Fruit fly (Drosophila melanogaster): ENCODE measurements around the gene Dus4.

The Dus4 gene

DNA sequence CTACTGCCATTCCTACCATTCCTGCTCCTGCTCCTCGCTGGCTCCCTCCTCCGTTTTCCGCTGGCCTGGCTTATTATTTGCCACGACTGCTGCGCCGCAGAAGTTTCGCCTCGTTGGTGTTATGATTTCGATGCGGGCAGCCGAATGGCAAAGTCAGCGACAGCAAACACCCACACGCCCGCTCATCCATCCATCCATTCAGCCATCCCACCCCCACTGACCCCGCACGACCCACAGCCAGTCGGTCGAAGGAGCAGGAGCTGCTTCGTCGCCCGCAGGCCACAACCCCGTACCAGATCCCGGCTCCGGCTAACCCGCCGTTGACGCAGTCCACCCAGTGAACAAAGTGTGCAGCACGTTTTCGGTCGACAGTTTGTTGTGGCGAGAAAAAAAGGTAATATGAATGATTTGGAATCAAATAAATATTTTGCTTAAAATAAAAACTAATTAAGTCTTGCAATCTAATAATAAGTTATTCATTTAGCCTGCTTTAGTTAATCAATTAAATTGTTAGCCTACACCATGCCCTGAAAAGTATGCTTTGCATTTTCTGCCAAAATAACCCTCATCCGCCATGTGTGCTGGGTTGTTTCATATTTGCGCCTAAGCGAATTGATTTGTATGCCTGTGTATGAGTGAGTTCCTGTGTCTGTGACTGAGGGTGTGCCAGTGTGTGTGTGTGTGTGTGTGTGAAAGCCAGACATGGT is 36.5 kb upstream of the Dus4 start (continued):
- TF ChIP-seq prd (optimal IDR thresholded peaks at IDR 0.05) (no peak), prd (GFP tag; IDR thresholded peaks at IDR 0.05) (peak; percentile 17; the same call in 1 of the 3 replicates), CG3163 (GFP tag; optimal IDR thresholded peaks at IDR 0.05) (no peak), kay (GFP tag; optimal IDR thresholded peaks at IDR 0.05) (no peak), CG7372 (GFP tag; IDR thresholded peaks at IDR 0.05) (peak; percentile 81), MESR4 (GFP tag; optimal IDR thresholded peaks at IDR 0.05) (no peak), sqz (GFP tag; optimal IDR thresholded peaks at IDR 0.05) (no peak), twi (tag; optimal IDR thresholded peaks at IDR 0.05) (peak; percentile 10), Camta (GFP tag; optimal IDR thresholded peaks at IDR 0.05) (no peak), CoRest (tag; optimal IDR thresholded peaks at IDR 0.05) (peak; percentile 70), kah (GFP tag; optimal IDR thresholded peaks at IDR 0.05) (peak; percentile 28), run (tag; optimal IDR thresholded peaks at IDR 0.05) (peak; percentile 5), Xrp1 (GFP tag; IDR thresholded peaks at IDR 0.05) (peak; percentile 42; the same call in 1 of the 2 replicates), Ets65A (GFP tag) (peak; percentile 81), CG7556 (GFP tag; optimal IDR thresholded peaks at IDR 0.05) (peak; percentile 88), CG1233 (GFP tag; optimal IDR thresholded peaks at IDR 0.05) (peak; percentile 53), Gsc (GFP tag; IDR thresholded peaks at IDR 0.05) (no peak), caup (GFP tag; optimal IDR thresholded peaks at IDR 0.05; ENCODE audit: severe bottlenecking) (peak; percentile 61), HHEX (GFP tag; optimal IDR thresholded peaks at IDR 0.05) (peak; percentile 14), pb (GFP tag; optimal IDR thresholded peaks at IDR 0.05) (no peak), CG10267 (tag; optimal IDR thresholded peaks at IDR 0.05) (peak; percentile 40), CG7786 (GFP tag; optimal IDR thresholded peaks at IDR 0.05) (no peak), CG7357 (GFP tag; IDR thresholded peaks at IDR 0.05) (peak; percentile 43; the same call in 1 of the 3 replicates), Asciz (GFP tag; optimal IDR thresholded peaks at IDR 0.05) (peak; percentile 25), CG10209 (GFP tag; optimal IDR thresholded peaks at IDR 0.05) (peak; percentile 44), CG17385 (GFP tag; optimal IDR thresholded peaks at IDR 0.05) (peak; percentile 56), da (GFP tag; optimal IDR thresholded peaks at IDR 0.05) (no peak), CG8924 (tag; optimal IDR thresholded peaks at IDR 0.05) (peak; percentile 72), NC2β (GFP tag; optimal IDR thresholded peaks at IDR 0.05) (no peak), lab (GFP tag; optimal IDR thresholded peaks at IDR 0.05) (peak; percentile 88), hbn (GFP tag; IDR thresholded peaks at IDR 0.05; ENCODE audit: partially characterized antibody) (no peak), CG13424 (tag; optimal IDR thresholded peaks at IDR 0.05) (peak; percentile 70), Eip74EF (GFP tag; optimal IDR thresholded peaks at IDR 0.05) (peak in 1 of 2 experiments; percentile 28), Awh (GFP tag; IDR thresholded peaks at IDR 0.05) (no peak), CG9609 (GFP tag; optimal IDR thresholded peaks at IDR 0.05) (no peak), danr (GFP tag; IDR thresholded peaks at IDR 0.05) (no peak), Sox102F (GFP tag; optimal IDR thresholded peaks at IDR 0.05) (peak; percentile 55), CG15011 (GFP tag; optimal IDR thresholded peaks at IDR 0.05) (peak; percentile 46), Trl (optimal IDR thresholded peaks at IDR 0.05) (no peak), Trl (GFP tag; optimal IDR thresholded peaks at IDR 0.05) (no peak), CG10565 (GFP tag; optimal IDR thresholded peaks at IDR 0.05) (no peak), CG3847 (GFP tag; IDR thresholded peaks at IDR 0.05) (peak; percentile 27), CG9932 (GFP tag; IDR thresholded peaks at IDR 0.05) (peak; percentile 38; the same call in 1 of the 2 replicates), CG9437 (GFP tag; optimal IDR thresholded peaks at IDR 0.05) (peak; percentile 38), gfzf (GFP tag; optimal IDR thresholded peaks at IDR 0.05) (no peak), pfk (GFP tag; optimal IDR thresholded peaks at IDR 0.05) (no peak), CG12744 (GFP tag; optimal IDR thresholded peaks at IDR 0.05) (peak; percentile 31), CG12942 (GFP tag; optimal IDR thresholded peaks at IDR 0.05) (no peak), CG11696 (GFP tag; IDR thresholded peaks at IDR 0.05) (peak; percentile 23; the same call in 1 of the 2 replicates), sens (GFP tag) (peak; percentile 48)

All from whole organism, embryonic.